Fruit fly (Drosophila melanogaster) whole organism, embryonic: ENCODE results near the gene rols.

Source experiments
- Adf1 ChIP-seq: fragments of 200-800 bp; sonication (Bioruptor generic); IDR thresholded peaks from 2 replicates; pipeline ENCODE4 v1.3.6; 2022; ENCODE audit warnings: missing biosample characterization, missing genetic modification characterization
- Aef1 ChIP-seq: fragments of 200-800 bp; sonication (Bioruptor generic); IDR thresholded peaks from 3 replicates; pipeline ENCODE4 v1.3.6; 2022; ENCODE audit warnings: missing biosample characterization, missing genetic modification characterization
- Antp ChIP-seq: fragments of 200-800 bp; sonication (Bioruptor generic); optimal IDR thresholded peaks from 3 replicates; lab custom pipeline; 2016; ENCODE audit warnings: missing biosample characterization, missing genetic modification characterization
- B-H2 ChIP-seq: fragments of 200-800 bp; sonication (Bioruptor generic); optimal IDR thresholded peaks from 2 replicates; lab custom pipeline; 2018; ENCODE audit warnings: missing biosample characterization, mild to moderate bottlenecking, missing genetic modification characterization
- CG10147 ChIP-seq: fragments of 200-800 bp; sonication (Bioruptor generic); optimal IDR thresholded peaks from 2 replicates; lab custom pipeline; 2019; ENCODE audit warnings: missing biosample characterization, mild to moderate bottlenecking, missing genetic modification characterization, moderate library complexity
- CG10543 ChIP-seq: fragments of 200-800 bp; sonication (Bioruptor generic); optimal IDR thresholded peaks from 3 replicates; lab custom pipeline; 2017; ENCODE audit warnings: missing biosample characterization, mild to moderate bottlenecking, missing genetic modification characterization, moderate library complexity
- CG11398 ChIP-seq: fragments of 200-800 bp; sonication (Bioruptor generic); optimal IDR thresholded peaks from 2 replicates; lab custom pipeline; 2016; ENCODE audit warnings: missing biosample characterization, missing genetic modification characterization
- CG12391 ChIP-seq: fragments of 200-800 bp; sonication (Bioruptor generic); optimal IDR thresholded peaks from 3 replicates; lab custom pipeline; 2018; ENCODE audit warnings: missing biosample characterization, mild to moderate bottlenecking, missing genetic modification characterization, moderate library complexity
- CG12659 ChIP-seq: fragments of 200-800 bp; sonication (Bioruptor generic); optimal IDR thresholded peaks from 3 replicates; lab custom pipeline; 2017; ENCODE audit warnings: mild to moderate bottlenecking, missing biosample characterization, missing genetic modification reagents, missing genetic modification characterization
- CG15479 ChIP-seq: fragments of 200-800 bp; sonication (Bioruptor generic); optimal IDR thresholded peaks from 3 replicates; lab custom pipeline; 2019; ENCODE audit warnings: missing biosample characterization, mild to moderate bottlenecking, missing genetic modification characterization, moderate library complexity
- CG17568 ChIP-seq: fragments of 200-800 bp; sonication (Bioruptor generic); optimal IDR thresholded peaks from 2 replicates; lab custom pipeline; 2018; ENCODE audit warnings: missing biosample characterization, mild to moderate bottlenecking, missing genetic modification characterization, moderate library complexity
- CG1792 ChIP-seq: fragments of 200-800 bp; sonication (Bioruptor generic); optimal IDR thresholded peaks from 2 replicates; lab custom pipeline; 2016; ENCODE audit warnings: missing biosample characterization, missing genetic modification characterization
- CG31388 ChIP-seq: fragments of 200-800 bp; sonication (Bioruptor generic); optimal IDR thresholded peaks from 2 replicates; lab custom pipeline; 2016; ENCODE audit warnings: missing biosample characterization, missing genetic modification characterization
- CG3407 ChIP-seq: fragments of 200-800 bp; sonication (Bioruptor generic); optimal IDR thresholded peaks from 2 replicates; lab custom pipeline; 2018; ENCODE audit warnings: missing biosample characterization, mild to moderate bottlenecking, missing genetic modification characterization
- CG4282 ChIP-seq: fragments of 200-800 bp; sonication (Bioruptor generic); optimal IDR thresholded peaks from 2 replicates; lab custom pipeline; 2016; ENCODE audit warnings: missing biosample characterization, missing genetic modification characterization
- CG4820 ChIP-seq: fragments of 200-800 bp; sonication (Bioruptor generic); optimal IDR thresholded peaks from 3 replicates; lab custom pipeline; 2016; ENCODE audit warnings: missing biosample characterization, missing genetic modification characterization
- CG6254 ChIP-seq: fragments of 200-800 bp; sonication (Bioruptor generic); optimal IDR thresholded peaks from 3 replicates; lab custom pipeline; 2017; ENCODE audit warnings: mild to moderate bottlenecking, missing biosample characterization, missing genetic modification reagents, missing genetic modification characterization
- CG6272 ChIP-seq: fragments of 200-800 bp; sonication (Bioruptor generic); IDR thresholded peaks from 2 replicates; pipeline ENCODE4 v1.3.6; 2022; ENCODE audit warnings: missing biosample characterization, missing genetic modification characterization
- CG6683 ChIP-seq: fragments of 200-800 bp; sonication (Bioruptor generic); optimal IDR thresholded peaks from 2 replicates; lab custom pipeline; 2017; ENCODE audit warnings: missing biosample characterization, mild to moderate bottlenecking, missing genetic modification characterization, missing genetic modification reagents
- CG9609 ChIP-seq: fragments of 200-800 bp; sonication (Bioruptor generic); optimal IDR thresholded peaks from 3 replicates; lab custom pipeline; 2016; ENCODE audit warnings: missing biosample characterization, missing genetic modification characterization
- Dip3 ChIP-seq: fragments of 200-800 bp; sonication (Bioruptor generic); optimal IDR thresholded peaks from 3 replicates; lab custom pipeline; 2016; ENCODE audit warnings: missing biosample characterization, missing genetic modification characterization
- Drgx ChIP-seq: fragments of 200-800 bp; sonication (Bioruptor generic); IDR thresholded peaks from 2 replicates; pipeline ENCODE4 v1.3.6; 2022; ENCODE audit warnings: missing biosample characterization, missing genetic modification characterization
- Eip74EF ChIP-seq, 2 experiments: fragments of 200-800 bp in 1 of 2; fragments of >200 bp in 1 of 2; sonication (Bioruptor generic) in 1 of 2; optimal IDR thresholded peaks; 2 replicates each; lab custom pipeline; 2017 to 2019; ENCODE audit warnings: missing biosample characterization in 2 of 2, missing genetic modification characterization in 2 of 2, mild to moderate bottlenecking in 1 of 2, moderate library complexity in 1 of 2
- Fer2 ChIP-seq: fragments of 200-800 bp; sonication (Bioruptor generic); optimal IDR thresholded peaks from 2 replicates; lab custom pipeline; 2018; ENCODE audit warnings: missing biosample characterization, mild to moderate bottlenecking, missing genetic modification characterization, moderate library complexity
- GATAe ChIP-seq: fragments of 200-800 bp; sonication (Bioruptor generic); conservative IDR thresholded peaks from 2 replicates; pipeline ENCODE4 v1.3.6; 2022; ENCODE audit warnings: missing biosample characterization, missing genetic modification characterization
- Gug ChIP-seq: fragments of 200-800 bp; sonication (Bioruptor generic); IDR thresholded peaks from 4 replicates; pipeline ENCODE4 v1.3.6; 2022; ENCODE audit warnings: missing biosample characterization, missing genetic modification characterization
- HLH3B ChIP-seq: fragments of 200-800 bp; sonication (Bioruptor generic); IDR thresholded peaks from 2 replicates; pipeline ENCODE4 v1.3.6; 2022; ENCODE audit warnings: missing biosample characterization, missing genetic modification characterization
- Hr39 ChIP-seq: fragments of >200 bp; optimal IDR thresholded peaks from 2 replicates; lab custom pipeline; 2017
- Mad ChIP-seq: fragments of 200-800 bp; sonication (Bioruptor generic); optimal IDR thresholded peaks from 2 replicates; lab custom pipeline; 2016; ENCODE audit warnings: missing biosample characterization, missing genetic modification characterization
- NK7.1 ChIP-seq: fragments of 200-800 bp; sonication (Bioruptor generic); optimal IDR thresholded peaks from 3 replicates; lab custom pipeline; 2016; ENCODE audit warnings: missing biosample characterization, missing genetic modification characterization
- Neu2 ChIP-seq: fragments of 200-800 bp; sonication (Bioruptor generic); optimal IDR thresholded peaks from 3 replicates; lab custom pipeline; 2016; ENCODE audit warnings: missing biosample characterization, missing genetic modification characterization, borderline replicate concordance
- Nf-YB ChIP-seq: fragments of 200-800 bp; sonication (Bioruptor generic); optimal IDR thresholded peaks from 3 replicates; lab custom pipeline; 2019; ENCODE audit warnings: missing biosample characterization, mild to moderate bottlenecking, missing genetic modification characterization, moderate library complexity
- Optix ChIP-seq: fragments of 200-800 bp; sonication (Bioruptor generic); IDR thresholded peaks from 3 replicates; pipeline ENCODE4 v1.3.6; 2022; ENCODE audit warnings: missing biosample characterization, missing genetic modification characterization
- Ptx1 ChIP-seq: fragments of 200-800 bp; sonication (Bioruptor generic); IDR thresholded peaks from 2 replicates; pipeline ENCODE4 v1.3.6; 2022; ENCODE audit warnings: missing biosample characterization, missing genetic modification characterization
- danr ChIP-seq: fragments of 200-800 bp; sonication (Bioruptor generic); IDR thresholded peaks from 2 replicates; pipeline ENCODE4 v1.3.6; 2022; ENCODE audit warnings: missing biosample characterization, missing genetic modification characterization
- ems ChIP-seq: fragments of 200-800 bp; sonication (Bioruptor generic); optimal IDR thresholded peaks from 3 replicates; lab custom pipeline; 2016; ENCODE audit warnings: missing biosample characterization, missing genetic modification characterization
- fru ChIP-seq: fragments of >200 bp; optimal IDR thresholded peaks from 2 replicates; lab custom pipeline; 2017
- fu2 ChIP-seq: fragments of 200-800 bp; sonication (Bioruptor generic); optimal IDR thresholded peaks from 2 replicates; lab custom pipeline; 2016; ENCODE audit warnings: missing biosample characterization, missing genetic modification characterization
- gcm2 ChIP-seq: fragments of 200-800 bp; sonication (Bioruptor generic); optimal IDR thresholded peaks from 2 replicates; lab custom pipeline; 2016; ENCODE audit warnings: missing biosample characterization, missing genetic modification characterization
- her ChIP-seq: fragments of 200-800 bp; sonication (Bioruptor generic); optimal IDR thresholded peaks from 2 replicates; lab custom pipeline; 2016; ENCODE audit warnings: missing biosample characterization, missing genetic modification characterization
- ken ChIP-seq: fragments of 200-800 bp; sonication (Bioruptor generic); IDR thresholded peaks from 3 replicates; pipeline ENCODE4 v1.3.6; 2022; ENCODE audit warnings: missing biosample characterization, missing genetic modification characterization
- knrl ChIP-seq: fragments of 200-800 bp; sonication (Bioruptor generic); IDR thresholded peaks from 3 replicates; pipeline ENCODE4 v1.3.6; 2022; ENCODE audit warnings: missing biosample characterization, missing genetic modification characterization; ENCODE audit not compliant: partially characterized antibody
- org-1 ChIP-seq: fragments of 200-800 bp; sonication (Bioruptor generic); optimal IDR thresholded peaks from 2 replicates; lab custom pipeline; 2017; ENCODE audit warnings: missing biosample characterization, missing genetic modification characterization
- otp ChIP-seq: fragments of 200-800 bp; sonication (Bioruptor generic); IDR thresholded peaks from 3 replicates; pipeline ENCODE4, ENCODE4 v1.3.6; 2022; ENCODE audit warnings: missing biosample characterization, missing genetic modification characterization
- pb ChIP-seq: fragments of 200-800 bp; sonication (Bioruptor generic); optimal IDR thresholded peaks from 3 replicates; lab custom pipeline; 2016; ENCODE audit warnings: missing biosample characterization, missing genetic modification characterization
- peb ChIP-seq: fragments of 200-800 bp; sonication (Bioruptor generic); IDR thresholded peaks from 2 replicates; pipeline ENCODE4 v1.3.6; 2022; ENCODE audit warnings: missing biosample characterization, missing genetic modification characterization
- psq ChIP-seq: fragments of 200-800 bp; sonication (Bioruptor generic); optimal IDR thresholded peaks from 2 replicates; lab custom pipeline; 2017; ENCODE audit warnings: missing biosample characterization, missing genetic modification characterization
- sr ChIP-seq: fragments of 200-800 bp; sonication (Bioruptor generic); IDR thresholded peaks from 3 replicates; pipeline ENCODE4 v1.3.6; 2022; ENCODE audit warnings: missing biosample characterization, missing genetic modification characterization
- trh ChIP-seq: fragments of 200-800 bp; sonication (Bioruptor generic); optimal IDR thresholded peaks from 2 replicates; lab custom pipeline; 2016; ENCODE audit warnings: missing biosample characterization, missing genetic modification characterization
- zen ChIP-seq: fragments of 200-800 bp; sonication (Bioruptor generic); optimal IDR thresholded peaks from 3 replicates; lab custom pipeline; 2018; ENCODE audit warnings: missing biosample characterization, mild to moderate bottlenecking, missing genetic modification characterization, moderate library complexity

Gene rols

dm6 chr3L:12002321-12003248 lies 62.1 kb downstream of the rols start, which contains the start of the genes Pop2 and CG6928 (continued):
- no peak for TF ChIP-seq Eip74EF (GFP tag; optimal IDR thresholded peaks at IDR 0.05; lab: Kevin White, UChicago)
- peak; percentile 85 for TF ChIP-seq Ptx1
- TF ChIP-seq otp (GFP tag; lab: Robert Waterston, UW), result no peak; the same call in 2 of the 3 replicates
- TF ChIP-seq Gug, result peak; percentile 75
- TF ChIP-seq Hr39, result no peak
- TF ChIP-seq Optix (GFP tag; lab: Robert Waterston, UW), result peak; percentile 66
- TF ChIP-seq Adf1 (GFP tag; lab: Robert Waterston, UW), result peak; percentile 51
- peak; percentile 21 for TF ChIP-seq Nf-YB (GFP tag; lab: Kevin White, UChicago)
- TF ChIP-seq CG11398 (GFP tag; lab: Kevin White, UChicago), result peak; percentile 72
- TF ChIP-seq B-H2 (GFP tag; lab: Kevin White, UChicago), result peak; percentile 55
- no peak for TF ChIP-seq CG10147 (GFP tag; lab: Kevin White, UChicago)
- TF ChIP-seq CG15479 (GFP tag; lab: Kevin White, UChicago), result no peak
- peak; percentile 83 for TF ChIP-seq CG9609 (GFP tag; lab: Kevin White, UChicago)
- peak; percentile 55 for TF ChIP-seq trh (GFP tag; lab: Kevin White, UChicago)
- TF ChIP-seq danr, result 0 out of 2 replicates have a peak, but pooled peaks have one; percentile 29
- no peak for TF ChIP-seq peb (GFP tag; lab: Robert Waterston, UW)
- peak; percentile 69 for TF ChIP-seq CG6272 (GFP tag; lab: Robert Waterston, UW)
- TF ChIP-seq ken (GFP tag; lab: Robert Waterston, UW), result peak; percentile 79; the same call in 2 of the 3 replicates
- peak; percentile 62 for TF ChIP-seq Aef1 (GFP tag; lab: Robert Waterston, UW)
- TF ChIP-seq CG12391 (tag; lab: Kevin White, UChicago), result peak; percentile 79
- TF ChIP-seq Mad (GFP tag; lab: Kevin White, UChicago), result peak; percentile 82
- TF ChIP-seq sr (GFP tag; lab: Robert Waterston, UW), result no peak
- peak; percentile 53 for TF ChIP-seq CG10543 (GFP tag; lab: Kevin White, UChicago)
- TF ChIP-seq CG4820 (GFP tag; lab: Kevin White, UChicago), result peak; percentile 71
- TF ChIP-seq CG17568 (GFP tag; lab: Kevin White, UChicago), result peak; percentile 39
- peak; percentile 90 for TF ChIP-seq knrl (GFP tag; lab: Robert Waterston, UW)
- peak; percentile 25 for TF ChIP-seq pb (GFP tag; lab: Kevin White, UChicago)
- TF ChIP-seq zen, result peak; percentile 71
- TF ChIP-seq org-1 (GFP tag; lab: Kevin White, UChicago), result no peak
- TF ChIP-seq Drgx (GFP tag; lab: Robert Waterston, UW), result no peak
- TF ChIP-seq CG3407 (GFP tag; lab: Kevin White, UChicago), result peak; percentile 54
- TF ChIP-seq Antp, result peak; percentile 86
- TF ChIP-seq GATAe, result no peak
- peak; percentile 61 for TF ChIP-seq CG31388 (GFP tag; lab: Kevin White, UChicago)
- peak; percentile 34 for TF ChIP-seq NK7.1 (GFP tag; lab: Kevin White, UChicago)
- peak; percentile 79 for TF ChIP-seq ems
- TF ChIP-seq Fer2 (tag; lab: Kevin White, UChicago), result peak; percentile 55
- TF ChIP-seq CG1792 (GFP tag; lab: Kevin White, UChicago), result peak; percentile 66
- peak; percentile 62 for TF ChIP-seq Neu2 (GFP tag; lab: Kevin White, UChicago)
- peak; percentile 92 for TF ChIP-seq CG12659
- no peak for TF ChIP-seq fru
- TF ChIP-seq CG4282, result peak; percentile 89
- TF ChIP-seq CG6254 (GFP tag; lab: Kevin White, UChicago), result no peak
- peak; percentile 48 for TF ChIP-seq psq (GFP tag; lab: Kevin White, UChicago)
- peak; percentile 83 for TF ChIP-seq fu2 (GFP tag; lab: Kevin White, UChicago)
- TF ChIP-seq her (GFP tag; lab: Kevin White, UChicago), result peak; percentile 76
- TF ChIP-seq HLH3B (GFP tag; lab: Robert Waterston, UW), result peak; percentile 79
- TF ChIP-seq gcm2 (GFP tag; lab: Kevin White, UChicago), result peak; percentile 2
- peak; percentile 83 for TF ChIP-seq Dip3 (GFP tag; lab: Kevin White, UChicago)
- TF ChIP-seq CG6683, result no peak
